Worm (Caenorhabditis elegans) whole organism, mixed stage, embryonic: ENCODE results near the gene sqt-1.

ENCODE experiments used
- blmp-1 ChIP-seq: fragments of 150-350 bp; optimal IDR thresholded peaks from 2 replicates; lab custom pipeline; 2014; ENCODE audit warnings: missing biosample characterization, missing genetic modification characterization
- ces-1 ChIP-seq: fragments of 150-350 bp; optimal IDR thresholded peaks from 2 replicates; lab custom pipeline; 2014; ENCODE audit warnings: missing biosample characterization, missing genetic modification reagents, missing genetic modification characterization
- nhr-237 ChIP-seq: fragments of 150-350 bp; optimal IDR thresholded peaks from 2 replicates; lab custom pipeline; 2014; ENCODE audit warnings: missing biosample characterization, missing genetic modification characterization
- nhr-76 ChIP-seq: sonication (generic microtip); optimal IDR thresholded peaks from 2 replicates; lab custom pipeline; 2017; ENCODE audit warnings: missing biosample characterization, missing genetic modification characterization

- TF ChIP-seq ces-1 (GFP tag; lab: Kevin White, UChicago) (no peak), nhr-237 (tag; lab: Kevin White, UChicago) (peak; percentile 54), blmp-1 (tag; lab: Kevin White, UChicago) (no peak), nhr-76 (tag; lab: Kevin White, UChicago) (no peak)
These were observed 44.2 kb downstream of the sqt-1 start, which contains the start of gene C47G2.4 for ce11 chrII:11293433-11293832.
